Worm (Caenorhabditis elegans) whole organism, late embryonic: ENCODE results near the gene spv-1.

Source experiments
- C08G9.2 ChIP-seq: sonication (generic microtip); optimal IDR thresholded peaks from 2 replicates; lab custom pipeline; 2016; ENCODE audit warnings: mild to moderate bottlenecking, missing genetic modification characterization, moderate library complexity, missing compliant biosample characterization
- ama-1 ChIP-seq: fragments of 150-350 bp; optimal IDR thresholded peaks from 2 replicates; lab custom pipeline; 2014
- ceh-19 ChIP-seq: fragments of 200-800 bp; sonication (Bioruptor generic); optimal IDR thresholded peaks from 2 replicates; lab custom pipeline; 2018; ENCODE audit warnings: mild to moderate bottlenecking, missing genetic modification characterization, missing compliant biosample characterization
- elt-2 ChIP-seq: sonication (generic microtip); optimal IDR thresholded peaks from 2 replicates; lab custom pipeline; 2016; ENCODE audit warnings: missing genetic modification reagents, missing genetic modification characterization, missing compliant biosample characterization
- fkh-10 ChIP-seq: fragments of 150-350 bp; optimal IDR thresholded peaks from 2 replicates; lab custom pipeline; 2014; ENCODE audit warnings: missing biosample characterization, missing genetic modification reagents, missing genetic modification characterization
- hlh-30 ChIP-seq: sonication (generic microtip); optimal IDR thresholded peaks from 2 replicates; lab custom pipeline; 2017; ENCODE audit warnings: antibody characterized with exemption, missing genetic modification characterization, missing compliant biosample characterization; ENCODE audit not compliant: insufficient read depth
- nfya-1 ChIP-seq: sonication (generic microtip); optimal IDR thresholded peaks from 2 replicates; lab custom pipeline; 2017; ENCODE audit warnings: missing genetic modification characterization, mild to moderate bottlenecking, missing compliant biosample characterization, antibody characterized with exemption, moderate library complexity
- pha-4 ChIP-seq: fragments of 150-350 bp; optimal IDR thresholded peaks from 2 replicates; lab custom pipeline; 2018; ENCODE audit warnings: missing biosample characterization, missing genetic modification reagents, missing genetic modification characterization
- tbx-2 ChIP-seq: sonication (generic microtip); optimal IDR thresholded peaks from 2 replicates; lab custom pipeline; 2016; ENCODE audit warnings: missing genetic modification characterization, missing compliant biosample characterization
- unc-3 ChIP-seq, 2 experiments: fragments of 200-800 bp in 1 of 2; sonication (Bioruptor generic) in 1 of 2; sonication (generic microtip) in 1 of 2; conservative IDR thresholded peaks in 1 of 2; optimal IDR thresholded peaks in 1 of 2; 2 replicates each; pipeline versions ENCODE4 v1.3.6 to Lab custom; 2016 to 2022; ENCODE audit warnings: missing compliant biosample characterization in 2 of 2, missing genetic modification characterization in 2 of 2, missing genetic modification reagents in 1 of 2

- TF ChIP-seq pha-4 (no peak), hlh-30 (tag; lab: Kevin White, UChicago) (no peak), elt-2 (tag; lab: Kevin White, UChicago) (no peak), ceh-19 (GFP tag; lab: Kevin White, UChicago) (no peak), tbx-2 (tag; lab: Kevin White, UChicago) (no peak), fkh-10 (GFP tag; lab: Kevin White, UChicago) (no peak), unc-3 (GFP tag; conservative IDR thresholded peaks at IDR 0.05; lab: Robert Waterston, UW) (no peak), unc-3 (tag; optimal IDR thresholded peaks at IDR 0.05; lab: Kevin White, UChicago) (no peak), C08G9.2 (tag; lab: Kevin White, UChicago) (no peak), ama-1 (lab: Kevin White, UChicago) (no peak), nfya-1 (no peak)
Measured at ce11 chrII:7895190-7895589, 33.3 kb downstream of the spv-1 start.
